Worm (Caenorhabditis elegans) whole organism, L1 larva: Measurements from ENCODE around the gene set-25.

Experiments
- C04F5.9 ChIP-seq: sonication (generic microtip); optimal IDR thresholded peaks from 2 replicates; lab custom pipeline; 2016; ENCODE audit warnings: missing genetic modification characterization, missing compliant biosample characterization
- F16B12.6 ChIP-seq: fragments of 150-350 bp; optimal IDR thresholded peaks from 2 replicates; lab custom pipeline; 2014; ENCODE audit warnings: missing biosample characterization, missing genetic modification characterization
- Y116A8C.19 ChIP-seq: sonication (generic microtip); optimal IDR thresholded peaks from 2 replicates; lab custom pipeline; 2016; ENCODE audit warnings: missing compliant biosample characterization, missing genetic modification characterization, borderline replicate concordance
- alr-1 ChIP-seq: fragments of 200-800 bp; sonication (Bioruptor generic); optimal IDR thresholded peaks from 2 replicates; lab custom pipeline; 2018; ENCODE audit warnings: borderline replicate concordance, mild to moderate bottlenecking, missing genetic modification characterization, missing compliant biosample characterization
- blmp-1 ChIP-seq: fragments of 150-350 bp; optimal IDR thresholded peaks from 2 replicates; lab custom pipeline; 2014; ENCODE audit warnings: missing biosample characterization, missing genetic modification characterization
- ceh-8 ChIP-seq: fragments of 200-800 bp; sonication (Bioruptor generic); optimal IDR thresholded peaks from 2 replicates; lab custom pipeline; 2018; ENCODE audit warnings: mild to moderate bottlenecking, missing genetic modification characterization, moderate library complexity, missing compliant biosample characterization
- ceh-82 ChIP-seq, 3 experiments: fragments of 150-350 bp in 1 of 3; sonication (generic microtip) in 2 of 3; optimal IDR thresholded peaks; 2 replicates each; lab custom pipeline; 2014 to 2017; ENCODE audit warnings: missing biosample characterization in 3 of 3, missing genetic modification characterization in 3 of 3
- ceh-88 ChIP-seq: fragments of 200-800 bp; sonication (Bioruptor generic); IDR thresholded peaks from 2 replicates; pipeline ENCODE4 v1.3.6; 2022; ENCODE audit warnings: missing genetic modification characterization, missing compliant biosample characterization
- ceh-90 ChIP-seq: sonication (generic microtip); optimal IDR thresholded peaks from 2 replicates; lab custom pipeline; 2016; ENCODE audit warnings: missing genetic modification characterization, missing compliant biosample characterization
- ces-1 ChIP-seq: fragments of 150-350 bp; optimal IDR thresholded peaks from 2 replicates; lab custom pipeline; 2014; ENCODE audit warnings: missing biosample characterization, missing genetic modification reagents, missing genetic modification characterization
- dpl-1 ChIP-seq, 3 experiments: fragments of 150-350 bp in 2 of 3; sonication (generic microtip) in 1 of 3; optimal IDR thresholded peaks; 2 replicates each; lab custom pipeline; 2014 to 2017; ENCODE audit warnings: missing biosample characterization in 3 of 3, missing genetic modification characterization in 3 of 3, missing genetic modification reagents in 3 of 3
- dsc-1 ChIP-seq: sonication (generic microtip); optimal IDR thresholded peaks from 2 replicates; lab custom pipeline; 2016; ENCODE audit warnings: mild to moderate bottlenecking, missing genetic modification characterization, missing compliant biosample characterization
- efl-1 ChIP-seq, 4 experiments: fragments of 150-350 bp; optimal IDR thresholded peaks in 3 of 4; peaks in 1 of 4; 1 replicate in 1 of 4; 2 replicates in 3 of 4; lab custom pipeline; 2014; ENCODE audit warnings: missing biosample characterization in 2 of 4, missing genetic modification characterization in 2 of 4, missing genetic modification reagents in 2 of 4
- efl-3 ChIP-seq: fragments of 200-800 bp; sonication (Bioruptor generic); optimal IDR thresholded peaks from 2 replicates; lab custom pipeline; 2018; ENCODE audit warnings: mild to moderate bottlenecking, missing genetic modification characterization, missing compliant biosample characterization
- egl-13 ChIP-seq: sonication (generic microtip); optimal IDR thresholded peaks from 2 replicates; lab custom pipeline; 2016; ENCODE audit warnings: missing genotype, missing genetic modification reagents, missing genetic modification characterization, missing compliant biosample characterization
- elt-3 ChIP-seq, 6 experiments: fragments of 150-350 bp in 1 of 6; sonication (generic microtip); optimal IDR thresholded peaks; 2 replicates each; lab custom pipeline; 2017 to 2018; ENCODE audit warnings: missing biosample characterization in 6 of 6, missing genetic modification characterization in 6 of 6, inconsistent platforms in 1 of 6
- fkh-4 ChIP-seq: sonication (generic microtip); optimal IDR thresholded peaks from 2 replicates; lab custom pipeline; 2016; ENCODE audit warnings: missing compliant biosample characterization, missing genetic modification characterization, borderline replicate concordance
- fos-1 ChIP-seq: fragments of 150-350 bp; optimal IDR thresholded peaks from 2 replicates; lab custom pipeline; 2014; ENCODE audit warnings: missing biosample characterization, missing genetic modification characterization
- grh-1 ChIP-seq: fragments of 200-800 bp; sonication (Bioruptor generic); IDR thresholded peaks from 2 replicates; pipeline ENCODE4 v1.3.6; 2022; ENCODE audit warnings: missing genetic modification reagents, missing genetic modification characterization, missing compliant biosample characterization
- hlh-17 ChIP-seq: fragments of 200-800 bp; sonication (Bioruptor generic); optimal IDR thresholded peaks from 2 replicates; lab custom pipeline; 2018; ENCODE audit warnings: missing genetic modification characterization, mild to moderate bottlenecking, missing compliant biosample characterization, moderate library complexity, borderline replicate concordance
- irx-1 ChIP-seq: sonication (generic microtip); optimal IDR thresholded peaks from 2 replicates; lab custom pipeline; 2016; ENCODE audit warnings: missing genetic modification characterization, missing compliant biosample characterization
- isw-1 ChIP-seq: fragments of 200-800 bp; sonication (Bioruptor generic); IDR thresholded peaks from 2 replicates; pipeline ENCODE4 v1.3.6; 2022; ENCODE audit warnings: missing genetic modification characterization, missing compliant biosample characterization
- lin-35 ChIP-seq, 2 experiments: fragments of 150-350 bp; optimal IDR thresholded peaks; 2 replicates each; lab custom pipeline; 2014; ENCODE audit warnings: missing biosample characterization in 2 of 2, missing genetic modification characterization in 2 of 2, missing genetic modification reagents in 2 of 2
- lin-39 ChIP-seq: fragments of 150-350 bp; optimal IDR thresholded peaks from 2 replicates; lab custom pipeline; 2014; ENCODE audit warnings: missing biosample characterization, missing genetic modification reagents, missing genetic modification characterization
- lir-3 ChIP-seq: sonication (generic microtip); optimal IDR thresholded peaks from 2 replicates; lab custom pipeline; 2016; ENCODE audit warnings: mild to moderate bottlenecking, missing genetic modification characterization, moderate library complexity, missing compliant biosample characterization; ENCODE audit not compliant: poor library complexity
- mdl-1 ChIP-seq, 2 experiments: fragments of 150-350 bp; optimal IDR thresholded peaks; 2 replicates each; lab custom pipeline; 2014 to 2017; ENCODE audit warnings: missing biosample characterization in 2 of 2, missing genetic modification characterization in 2 of 2, inconsistent platforms in 1 of 2
- mef-2 ChIP-seq: fragments of 150-350 bp; optimal IDR thresholded peaks from 2 replicates; lab custom pipeline; 2014; ENCODE audit warnings: missing biosample characterization, missing genetic modification characterization
- nhr-11 ChIP-seq: fragments of 150-350 bp; optimal IDR thresholded peaks from 2 replicates; lab custom pipeline; 2014; ENCODE audit warnings: missing biosample characterization, missing genetic modification characterization
- nhr-237 ChIP-seq: fragments of 150-350 bp; optimal IDR thresholded peaks from 2 replicates; lab custom pipeline; 2014; ENCODE audit warnings: missing biosample characterization, missing genetic modification characterization
- nhr-47 ChIP-seq: sonication (generic microtip); optimal IDR thresholded peaks from 2 replicates; lab custom pipeline; 2016; ENCODE audit warnings: mild to moderate bottlenecking, missing genetic modification characterization, moderate library complexity, missing compliant biosample characterization
- nhr-71 ChIP-seq: sonication (generic microtip); optimal IDR thresholded peaks from 2 replicates; lab custom pipeline; 2016; ENCODE audit warnings: mild to moderate bottlenecking, missing genetic modification characterization, moderate library complexity, missing compliant biosample characterization
- nhr-77 ChIP-seq: fragments of 150-350 bp; optimal IDR thresholded peaks from 2 replicates; lab custom pipeline; 2014; ENCODE audit warnings: missing biosample characterization, missing genetic modification characterization
- nhr-84 ChIP-seq: sonication (generic microtip); optimal IDR thresholded peaks from 2 replicates; lab custom pipeline; 2017; ENCODE audit warnings: missing biosample characterization, missing genetic modification characterization
- nhr-85 ChIP-seq: sonication (generic microtip); peaks from one replicate; lab custom pipeline; 2016; ENCODE audit warnings: missing genetic modification characterization, inconsistent platforms, missing compliant biosample characterization
- nhr-90 ChIP-seq: sonication (generic microtip); optimal IDR thresholded peaks from 2 replicates; lab custom pipeline; 2016; ENCODE audit warnings: mild to moderate bottlenecking, missing genetic modification characterization, missing compliant biosample characterization; ENCODE audit not compliant: poor library complexity
- pag-3 ChIP-seq: sonication (generic microtip); optimal IDR thresholded peaks from 2 replicates; lab custom pipeline; 2017; ENCODE audit warnings: missing genetic modification characterization, mild to moderate bottlenecking, missing compliant biosample characterization, antibody characterized with exemption, borderline replicate concordance; ENCODE audit not compliant: insufficient read depth
- pax-3 ChIP-seq: fragments of 200-800 bp; sonication (Bioruptor generic); optimal IDR thresholded peaks from 2 replicates; lab custom pipeline; 2018; ENCODE audit warnings: mild to moderate bottlenecking, missing genetic modification characterization, moderate library complexity, missing compliant biosample characterization
- pqm-1 ChIP-seq: sonication (generic microtip); optimal IDR thresholded peaks from 3 replicates; lab custom pipeline; 2017; ENCODE audit warnings: missing biosample characterization, missing genetic modification characterization
- rnt-1 ChIP-seq: sonication (generic microtip); optimal IDR thresholded peaks from 2 replicates; lab custom pipeline; 2016; ENCODE audit warnings: mild to moderate bottlenecking, missing genetic modification characterization, moderate library complexity, missing compliant biosample characterization
- skn-1 ChIP-seq: fragments of 150-350 bp; optimal IDR thresholded peaks from 2 replicates; lab custom pipeline; 2014; ENCODE audit warnings: missing biosample characterization, missing genetic modification characterization
- snpc-4 ChIP-seq: fragments of 150-350 bp; optimal IDR thresholded peaks from 2 replicates; lab custom pipeline; 2014; ENCODE audit warnings: missing biosample characterization, missing genetic modification characterization
- snu-23 ChIP-seq: sonication (generic microtip); optimal IDR thresholded peaks from 2 replicates; lab custom pipeline; 2016; ENCODE audit warnings: missing genetic modification characterization, missing compliant biosample characterization
- sox-4 ChIP-seq: sonication (generic microtip); optimal IDR thresholded peaks from 2 replicates; lab custom pipeline; 2016; ENCODE audit warnings: missing genetic modification characterization, missing compliant biosample characterization
- sptf-1 ChIP-seq: fragments of 150-350 bp; optimal IDR thresholded peaks from 2 replicates; lab custom pipeline; 2014; ENCODE audit warnings: missing biosample characterization, missing genetic modification characterization
- sup-37 ChIP-seq: fragments of 200-800 bp; sonication (Bioruptor generic); optimal IDR thresholded peaks from 2 replicates; lab custom pipeline; 2018; ENCODE audit warnings: mild to moderate bottlenecking, missing genetic modification characterization, missing compliant biosample characterization
- swsn-7 ChIP-seq: sonication (generic microtip); optimal IDR thresholded peaks from 2 replicates; lab custom pipeline; 2016; ENCODE audit warnings: missing genetic modification characterization, missing compliant biosample characterization
- tlp-1 ChIP-seq: fragments of 150-350 bp; optimal IDR thresholded peaks from 2 replicates; lab custom pipeline; 2014; ENCODE audit warnings: missing biosample characterization, missing genetic modification characterization
- unc-62 ChIP-seq: fragments of 150-350 bp; optimal IDR thresholded peaks from 2 replicates; lab custom pipeline; 2014; ENCODE audit warnings: missing biosample characterization, missing genetic modification reagents, missing genetic modification characterization
- unc-86 ChIP-seq: sonication (generic microtip); optimal IDR thresholded peaks from 2 replicates; lab custom pipeline; 2016; ENCODE audit warnings: missing genetic modification characterization, missing compliant biosample characterization
- unc-98 ChIP-seq: fragments of 200-800 bp; sonication (Bioruptor generic); IDR thresholded peaks from 2 replicates; pipeline ENCODE4 v1.3.6; 2022; ENCODE audit warnings: missing genetic modification characterization, missing compliant biosample characterization
- zag-1 ChIP-seq: fragments of 150-350 bp; optimal IDR thresholded peaks from 2 replicates; lab custom pipeline; 2014; ENCODE audit warnings: missing biosample characterization, missing genetic modification characterization
- ztf-4 ChIP-seq: fragments of 150-350 bp; optimal IDR thresholded peaks from 2 replicates; lab custom pipeline; 2014; ENCODE audit warnings: missing biosample characterization, missing genetic modification characterization

set-25 gene

DNA sequence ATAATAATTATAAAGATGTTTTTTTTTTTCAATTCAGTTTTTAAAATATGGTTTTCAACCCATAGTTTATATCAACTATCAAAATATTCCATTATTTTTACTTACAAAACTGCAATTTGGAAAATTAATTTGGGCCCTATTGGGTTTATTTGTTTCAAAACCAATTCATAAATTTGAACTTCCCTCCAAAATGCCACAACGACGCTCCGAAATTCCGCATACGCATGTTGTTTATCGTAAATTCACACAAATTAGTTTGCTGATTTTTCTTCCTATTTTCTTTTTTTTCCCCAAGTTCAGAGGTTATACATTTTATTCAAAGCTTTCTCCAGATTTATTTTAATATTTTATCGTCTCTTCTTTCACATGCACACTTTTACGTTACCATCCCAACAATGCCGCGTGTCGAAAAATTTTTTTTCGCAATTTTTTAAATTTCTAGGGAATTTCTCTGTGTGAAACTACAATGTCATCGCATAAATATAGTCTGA is 36.4 kb downstream of the set-25 start, which contains the start of gene F56A8.3:
F56A8.3 (plus strand) TSS at position 441 of the 491 bp plus-strand sequence.
- TF ChIP-seq nhr-84 (tag; lab: Kevin White, UChicago) (no peak), ceh-82 (tag; optimal IDR thresholded peaks at IDR 0.05; lab: Kevin White, UChicago) (peak; percentile 52 to 76 (median 58)), lin-35 (GFP tag; optimal IDR thresholded peaks at IDR 0.05; lab: Kevin White, UChicago) (peak; percentile 97 to 99), elt-3 (tag; optimal IDR thresholded peaks at IDR 0.05; lab: Kevin White, UChicago) (peak in 1 of 6 experiments; percentile 26), nhr-85 (tag; lab: Kevin White, UChicago) (peak; percentile 74), mdl-1 (tag; optimal IDR thresholded peaks at IDR 0.05; lab: Kevin White, UChicago) (peak in 1 of 2 experiments; percentile 60), unc-62 (GFP tag; lab: Kevin White, UChicago) (no peak), mef-2 (no peak), egl-13 (tag; lab: Kevin White, UChicago) (no peak), unc-86 (tag; lab: Kevin White, UChicago) (peak; percentile 19), snu-23 (GFP tag; lab: Kevin White, UChicago) (peak; percentile 86), pag-3 (tag; lab: Kevin White, UChicago) (no peak), ceh-88 (no peak), pqm-1 (tag; lab: Kevin White, UChicago) (no peak), nhr-71 (tag; lab: Kevin White, UChicago) (peak; percentile 85), isw-1 (GFP tag; lab: Robert Waterston, UW) (peak; percentile 50), fos-1 (tag; lab: Kevin White, UChicago) (peak; percentile 33), efl-3 (no peak), F16B12.6 (tag; lab: Kevin White, UChicago) (peak; percentile 47), sptf-1 (tag; lab: Kevin White, UChicago) (no peak), efl-1 (optimal IDR thresholded peaks at IDR 0.05; lab: Kevin White, UChicago) (peak; percentile 99 to 100), efl-1 (GFP tag; optimal IDR thresholded peaks at IDR 0.05 in 1 of 2; lab: Kevin White, UChicago) (peak; percentile 99 to 100), C04F5.9 (tag; lab: Kevin White, UChicago) (no peak), ceh-8 (GFP tag; lab: Kevin White, UChicago) (no peak), nhr-77 (tag; lab: Kevin White, UChicago) (peak; percentile 39), sox-4 (peak; percentile 35), lir-3 (no peak), lin-39 (tag; lab: Kevin White, UChicago) (peak; percentile 82), tlp-1 (tag; lab: Kevin White, UChicago) (no peak), ceh-90 (tag; lab: Kevin White, UChicago) (no peak), skn-1 (peak; percentile 76), ztf-4 (tag; lab: Kevin White, UChicago) (peak; percentile 65), zag-1 (tag; lab: Kevin White, UChicago) (no peak), irx-1 (tag; lab: Kevin White, UChicago) (peak; percentile 60), nhr-47 (tag; lab: Kevin White, UChicago) (peak; percentile 84), fkh-4 (no peak), rnt-1 (tag; lab: Kevin White, UChicago) (peak; percentile 81), nhr-90 (tag; lab: Kevin White, UChicago) (peak; percentile 80), dsc-1 (tag; lab: Kevin White, UChicago) (peak; percentile 78), grh-1 (GFP tag; lab: Robert Waterston, UW) (no peak), dpl-1 (GFP tag; optimal IDR thresholded peaks at IDR 0.05; lab: Kevin White, UChicago) (peak; percentile 98 to 99 (median 99)), Y116A8C.19 (tag; lab: Kevin White, UChicago) (no peak), alr-1 (tag; lab: Kevin White, UChicago) (no peak), blmp-1 (tag; lab: Kevin White, UChicago) (peak; percentile 41), nhr-237 (tag; lab: Kevin White, UChicago) (peak; percentile 32), pax-3 (peak; percentile 16), swsn-7 (tag; lab: Kevin White, UChicago) (peak; percentile 76), sup-37 (no peak), ces-1 (GFP tag; lab: Kevin White, UChicago) (no peak), snpc-4 (tag; lab: Kevin White, UChicago) (peak; percentile 37), unc-98 (GFP tag; lab: Robert Waterston, UW) (no peak), hlh-17 (GFP tag; lab: Kevin White, UChicago) (no peak), nhr-11 (tag; lab: Kevin White, UChicago) (no peak)
